Worm (Caenorhabditis elegans): ENCODE measurements around the gene F39C12.1.

DNA sequence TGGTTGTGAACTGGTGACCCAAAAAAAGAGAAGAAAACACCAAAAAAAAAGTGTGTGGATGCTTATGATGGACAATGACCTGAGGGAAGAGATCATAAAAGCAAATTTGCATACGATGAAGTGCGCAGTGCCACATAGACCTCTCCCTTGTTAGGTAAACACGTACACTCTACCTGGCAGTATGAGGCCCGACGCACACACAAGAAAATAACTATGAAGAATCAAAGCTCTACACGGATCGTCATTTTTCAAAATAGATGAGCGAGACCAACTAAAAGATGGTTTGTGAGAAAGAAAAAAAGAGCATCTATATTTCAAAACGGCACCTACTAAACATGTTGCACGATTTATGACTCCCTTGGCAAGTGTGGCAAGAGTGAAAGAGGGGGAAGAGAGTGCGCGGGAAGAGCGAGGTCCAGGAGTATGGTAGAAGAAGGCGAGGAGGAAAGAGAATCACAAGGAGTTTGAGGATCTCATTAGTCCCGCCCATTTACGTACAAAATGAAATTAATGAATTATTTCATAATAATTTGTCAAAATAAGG, 52.8 kb downstream of the F39C12.1 start, which contains the start of gene mig-13:
- TF ChIP-seq fos-1 (tag; optimal IDR thresholded peaks at IDR 0.05): no peak
- TF ChIP-seq zip-2 (tag; optimal IDR thresholded peaks at IDR 0.05): no peak
- TF ChIP-seq Y5F2A.4 (GFP tag; optimal IDR thresholded peaks at IDR 0.05): no peak
- no peak for TF ChIP-seq lim-7 (GFP tag; IDR thresholded peaks at IDR 0.05)
- no peak for TF ChIP-seq nhr-77 (tag; optimal IDR thresholded peaks at IDR 0.05)
- TF ChIP-seq zfp-3 (GFP tag; conservative IDR thresholded peaks at IDR 0.05): no peak
- TF ChIP-seq snpc-4 (tag; optimal IDR thresholded peaks at IDR 0.05): no peak
- TF ChIP-seq Y105C5A.15 (GFP tag; IDR thresholded peaks at IDR 0.05): no peak
- no peak for TF ChIP-seq ztf-11 (tag; optimal IDR thresholded peaks at IDR 0.05)
- no peak for TF ChIP-seq saeg-2 (GFP tag; IDR thresholded peaks at IDR 0.05)
- no peak for TF ChIP-seq ceh-20 (GFP tag; IDR thresholded peaks at IDR 0.05)
- TF ChIP-seq mdl-1 (tag; optimal IDR thresholded peaks at IDR 0.05): no peak
- TF ChIP-seq snpc-1.2 (GFP tag; IDR thresholded peaks at IDR 0.05): no peak
- no peak for TF ChIP-seq F26F4.8 (GFP tag; conservative IDR thresholded peaks at IDR 0.05)

All from whole organism, L4 larva.